Worm (Caenorhabditis elegans) whole organism, L3 larva: ENCODE data around the gene fipr-17.
A peak's percentile ranks its signal among the peaks of the same experiment; 100 is the strongest.

ENCODE experiments used
- R02D3.7 ChIP-seq: fragments of 150-350 bp; optimal IDR thresholded peaks from 2 replicates; lab custom pipeline; 2014; ENCODE audit warnings: missing biosample characterization, missing genetic modification characterization
- ZK546.5 ChIP-seq: sonication (generic microtip); optimal IDR thresholded peaks from 2 replicates; lab custom pipeline; 2017; ENCODE audit warnings: missing biosample characterization, missing genetic modification characterization
- aly-2 ChIP-seq: fragments of 150-350 bp; optimal IDR thresholded peaks from 2 replicates; lab custom pipeline; 2014; ENCODE audit warnings: missing biosample characterization, missing genetic modification characterization
- ama-1 ChIP-seq: fragments of 150-350 bp; optimal IDR thresholded peaks from 2 replicates; lab custom pipeline; 2018
- ceh-16 ChIP-seq: sonication (generic microtip); optimal IDR thresholded peaks from 2 replicates; lab custom pipeline; 2017; ENCODE audit warnings: missing biosample characterization, missing genetic modification characterization
- ceh-28 ChIP-seq: fragments of 150-350 bp; optimal IDR thresholded peaks from 2 replicates; lab custom pipeline; 2014; ENCODE audit warnings: missing biosample characterization, missing genetic modification reagents, missing genetic modification characterization
- ceh-82 ChIP-seq: fragments of 150-350 bp; optimal IDR thresholded peaks from 2 replicates; lab custom pipeline; 2014; ENCODE audit warnings: missing biosample characterization, missing genetic modification characterization
- ceh-9 ChIP-seq: sonication (generic microtip); optimal IDR thresholded peaks from 2 replicates; lab custom pipeline; 2018; ENCODE audit warnings: missing biosample characterization, missing genetic modification characterization
- daf-12 ChIP-seq: fragments of 150-350 bp; optimal IDR thresholded peaks from 2 replicates; lab custom pipeline; 2014; ENCODE audit warnings: missing biosample characterization, missing genetic modification reagents, missing genetic modification characterization
- egl-27 ChIP-seq: sonication (generic microtip); optimal IDR thresholded peaks from 4 replicates; lab custom pipeline; 2017; ENCODE audit warnings: missing biosample characterization, missing genetic modification reagents, missing genetic modification characterization
- egl-5 ChIP-seq: fragments of 150-350 bp; optimal IDR thresholded peaks from 2 replicates; lab custom pipeline; 2017; ENCODE audit warnings: missing biosample characterization, missing genetic modification reagents, missing genetic modification characterization, inconsistent platforms
- elt-1 ChIP-seq: fragments of 150-350 bp; optimal IDR thresholded peaks from 2 replicates; lab custom pipeline; 2014; ENCODE audit warnings: missing biosample characterization, missing genetic modification characterization
- elt-2 ChIP-seq: sonication (generic microtip); optimal IDR thresholded peaks from 2 replicates; lab custom pipeline; 2016; ENCODE audit warnings: missing genetic modification reagents, mild to moderate bottlenecking, missing genetic modification characterization, missing compliant biosample characterization
- elt-3 ChIP-seq, 3 experiments: fragments of 150-350 bp in 1 of 3; sonication (generic microtip) in 2 of 3; optimal IDR thresholded peaks; 2 replicates in 2 of 3; 4 replicates in 1 of 3; lab custom pipeline; 2014 to 2017; ENCODE audit warnings: missing biosample characterization in 3 of 3, missing genetic modification characterization in 3 of 3
- eor-1 ChIP-seq, 2 experiments: fragments of 150-350 bp; optimal IDR thresholded peaks; 2 replicates each; lab custom pipeline; 2014 to 2018; ENCODE audit warnings: missing biosample characterization in 2 of 2, missing genetic modification characterization in 2 of 2
- fkh-10 ChIP-seq: sonication (generic microtip); optimal IDR thresholded peaks from 2 replicates; lab custom pipeline; 2017; ENCODE audit warnings: missing biosample characterization, missing genetic modification reagents, missing genetic modification characterization
- fkh-2 ChIP-seq: fragments of 150-350 bp; optimal IDR thresholded peaks from 2 replicates; lab custom pipeline; 2014; ENCODE audit warnings: missing biosample characterization, missing genetic modification reagents, missing genetic modification characterization
- fos-1 ChIP-seq: fragments of 150-350 bp; optimal IDR thresholded peaks from 2 replicates; lab custom pipeline; 2014; ENCODE audit warnings: missing biosample characterization, missing genetic modification characterization
- hmg-11 ChIP-seq: sonication (generic microtip); optimal IDR thresholded peaks from 2 replicates; lab custom pipeline; 2016; ENCODE audit warnings: missing genetic modification characterization, missing compliant biosample characterization
- jun-1 ChIP-seq: fragments of 150-350 bp; optimal IDR thresholded peaks from 2 replicates; lab custom pipeline; 2014; ENCODE audit warnings: missing biosample characterization, missing genetic modification reagents, missing genetic modification characterization
- lin-15B ChIP-seq: fragments of 150-350 bp; optimal IDR thresholded peaks from 2 replicates; lab custom pipeline; 2014; ENCODE audit warnings: missing biosample characterization, missing genetic modification characterization
- lin-39 ChIP-seq: fragments of 150-350 bp; optimal IDR thresholded peaks from 2 replicates; lab custom pipeline; 2018; ENCODE audit warnings: missing biosample characterization, missing genetic modification reagents, missing genetic modification characterization
- lsy-12 ChIP-seq: sonication (generic microtip); optimal IDR thresholded peaks from 2 replicates; lab custom pipeline; 2016; ENCODE audit warnings: mild to moderate bottlenecking, missing genetic modification characterization, missing compliant biosample characterization
- mdl-1 ChIP-seq: fragments of 150-350 bp; optimal IDR thresholded peaks from 2 replicates; lab custom pipeline; 2014; ENCODE audit warnings: missing biosample characterization, missing genetic modification characterization
- mml-1 ChIP-seq: fragments of 150-350 bp; sonication (generic microtip); optimal IDR thresholded peaks from 3 replicates; lab custom pipeline; 2014; ENCODE audit warnings: missing biosample characterization, missing genetic modification characterization
- nfya-1 ChIP-seq: sonication (generic microtip); optimal IDR thresholded peaks from 2 replicates; lab custom pipeline; 2017; ENCODE audit warnings: missing genetic modification characterization, mild to moderate bottlenecking, missing compliant biosample characterization, antibody characterized with exemption, moderate library complexity; ENCODE audit not compliant: insufficient read depth
- nhr-11 ChIP-seq: fragments of 150-350 bp; optimal IDR thresholded peaks from 2 replicates; lab custom pipeline; 2014; ENCODE audit warnings: missing biosample characterization, missing genetic modification characterization
- nhr-12 ChIP-seq: fragments of 150-350 bp; optimal IDR thresholded peaks from 2 replicates; lab custom pipeline; 2014; ENCODE audit warnings: missing biosample characterization, missing genetic modification characterization
- nhr-23 ChIP-seq: fragments of 150-350 bp; optimal IDR thresholded peaks from 2 replicates; lab custom pipeline; 2014; ENCODE audit warnings: missing biosample characterization, missing genetic modification reagents, missing genetic modification characterization
- nhr-237 ChIP-seq: fragments of 150-350 bp; optimal IDR thresholded peaks from 2 replicates; lab custom pipeline; 2014; ENCODE audit warnings: missing biosample characterization, missing genetic modification characterization
- nhr-25 ChIP-seq: sonication (generic microtip); optimal IDR thresholded peaks from 2 replicates; lab custom pipeline; 2017; ENCODE audit warnings: missing biosample characterization, missing genetic modification characterization
- nhr-28 ChIP-seq: fragments of 150-350 bp; optimal IDR thresholded peaks from 2 replicates; lab custom pipeline; 2014; ENCODE audit warnings: missing biosample characterization, missing genetic modification characterization
- nhr-43 ChIP-seq: sonication (generic microtip); optimal IDR thresholded peaks from 2 replicates; lab custom pipeline; 2016; ENCODE audit warnings: mild to moderate bottlenecking, missing genetic modification characterization, missing compliant biosample characterization; ENCODE audit not compliant: poor library complexity, severe bottlenecking
- nhr-67 ChIP-seq: fragments of 150-350 bp; optimal IDR thresholded peaks from 2 replicates; lab custom pipeline; 2014; ENCODE audit warnings: missing biosample characterization, missing genetic modification characterization
- nhr-76 ChIP-seq: fragments of 150-350 bp; sonication (generic microtip); optimal IDR thresholded peaks from 5 replicates; lab custom pipeline; 2014; ENCODE audit warnings: missing biosample characterization, missing genetic modification characterization
- nhr-77 ChIP-seq: fragments of 150-350 bp; optimal IDR thresholded peaks from 2 replicates; lab custom pipeline; 2014; ENCODE audit warnings: missing biosample characterization, missing genetic modification characterization
- pha-4 ChIP-seq: fragments of 150-350 bp; optimal IDR thresholded peaks from 2 replicates; lab custom pipeline; 2014; ENCODE audit warnings: missing biosample characterization, missing genetic modification reagents, missing genetic modification characterization
- pqm-1 ChIP-seq: fragments of 150-350 bp; optimal IDR thresholded peaks from 2 replicates; lab custom pipeline; 2017; ENCODE audit warnings: missing biosample characterization, missing genetic modification characterization, inconsistent platforms
- sea-2 ChIP-seq: fragments of 150-350 bp; sonication (generic microtip); optimal IDR thresholded peaks from 4 replicates; lab custom pipeline; 2014; ENCODE audit warnings: missing biosample characterization, missing genetic modification reagents, missing genetic modification characterization
- skn-1 ChIP-seq: fragments of 150-350 bp; optimal IDR thresholded peaks from 2 replicates; lab custom pipeline; 2014; ENCODE audit warnings: missing biosample characterization, missing genetic modification characterization
- snpc-4 ChIP-seq: fragments of 150-350 bp; optimal IDR thresholded peaks from 2 replicates; lab custom pipeline; 2014; ENCODE audit warnings: missing biosample characterization, missing genetic modification characterization
- tbx-2 ChIP-seq: sonication (generic microtip); optimal IDR thresholded peaks from 2 replicates; lab custom pipeline; 2016; ENCODE audit warnings: mild to moderate bottlenecking, missing genetic modification characterization, missing compliant biosample characterization
- unc-39 ChIP-seq: sonication (generic microtip); optimal IDR thresholded peaks from 4 replicates; lab custom pipeline; 2017; ENCODE audit warnings: missing biosample characterization, missing genetic modification characterization
- unc-62 ChIP-seq: fragments of 150-350 bp; sonication (generic microtip); optimal IDR thresholded peaks from 4 replicates; lab custom pipeline; 2014; ENCODE audit warnings: missing biosample characterization, missing genetic modification reagents, missing genetic modification characterization
- zag-1 ChIP-seq: fragments of 150-350 bp; optimal IDR thresholded peaks from 2 replicates; lab custom pipeline; 2014; ENCODE audit warnings: missing biosample characterization, missing genetic modification characterization
- ztf-11 ChIP-seq: fragments of 150-350 bp; optimal IDR thresholded peaks from 2 replicates; lab custom pipeline; 2014; ENCODE audit warnings: missing biosample characterization, missing genetic modification characterization
- ztf-4 ChIP-seq: fragments of 150-350 bp; optimal IDR thresholded peaks from 2 replicates; lab custom pipeline; 2014; ENCODE audit warnings: missing biosample characterization, missing genetic modification characterization

Gene fipr-17

ce11 chrIII:10989491-10990032 lies 17.8 kb downstream of the fipr-17 start:
- TF ChIP-seq mdl-1 (tag; lab: Kevin White, UChicago) (peak; percentile 52), egl-5 (tag; lab: Kevin White, UChicago) (peak; percentile 93), nhr-25 (tag; lab: Kevin White, UChicago) (peak; percentile 95), ceh-28 (tag; lab: Kevin White, UChicago) (peak; percentile 88), nhr-43 (tag; lab: Kevin White, UChicago) (peak; percentile 96), snpc-4 (tag; lab: Kevin White, UChicago) (peak; percentile 100), fos-1 (tag; lab: Kevin White, UChicago) (peak; percentile 80), nhr-28 (tag; lab: Kevin White, UChicago) (no peak), unc-39 (peak; percentile 67), pqm-1 (tag; lab: Kevin White, UChicago) (peak; percentile 37), hmg-11 (tag; lab: Kevin White, UChicago) (peak; percentile 100), nhr-77 (tag; lab: Kevin White, UChicago) (peak; percentile 87), lin-39 (tag; lab: Kevin White, UChicago) (peak; percentile 92), aly-2 (tag; lab: Kevin White, UChicago) (peak; percentile 88), sea-2 (GFP tag; lab: Kevin White, UChicago) (peak; percentile 92), fkh-2 (peak; percentile 14), eor-1 (tag; optimal IDR thresholded peaks at IDR 0.05; lab: Kevin White, UChicago) (no peak), elt-3 (tag; optimal IDR thresholded peaks at IDR 0.05; lab: Kevin White, UChicago) (peak in 1 of 3 experiments; percentile 88), daf-12 (no peak), mml-1 (tag; lab: Kevin White, UChicago) (peak; percentile 33), ceh-16 (tag; lab: Kevin White, UChicago) (peak; percentile 57), nhr-11 (tag; lab: Kevin White, UChicago) (peak; percentile 26), pha-4 (tag; lab: Kevin White, UChicago) (peak; percentile 94), skn-1 (tag; lab: Kevin White, UChicago) (peak; percentile 58), ceh-82 (tag; lab: Kevin White, UChicago) (peak; percentile 96), fkh-10 (GFP tag; lab: Kevin White, UChicago) (peak; percentile 50), nhr-67 (tag; lab: Kevin White, UChicago) (peak; percentile 31), lsy-12 (tag; lab: Kevin White, UChicago) (peak; percentile 96), jun-1 (peak; percentile 89), ztf-11 (tag; lab: Kevin White, UChicago) (peak; percentile 43), elt-2 (tag; lab: Kevin White, UChicago) (peak; percentile 68), elt-1 (tag; lab: Kevin White, UChicago) (peak; percentile 40), nfya-1 (tag; lab: Kevin White, UChicago) (peak; percentile 96), zag-1 (tag; lab: Kevin White, UChicago) (peak; percentile 67), tbx-2 (tag; lab: Kevin White, UChicago) (peak; percentile 95), egl-27 (tag; lab: Kevin White, UChicago) (peak; percentile 77), R02D3.7 (tag; lab: Kevin White, UChicago) (peak; percentile 86), ztf-4 (tag; lab: Kevin White, UChicago) (peak; percentile 87), nhr-12 (no peak), ZK546.5 (tag; lab: Kevin White, UChicago) (no peak), nhr-76 (tag; lab: Kevin White, UChicago) (no peak), ceh-9 (tag; lab: Kevin White, UChicago) (no peak), unc-62 (GFP tag; lab: Kevin White, UChicago) (peak; percentile 76), nhr-237 (tag; lab: Kevin White, UChicago) (peak; percentile 37), ama-1 (lab: Kevin White, UChicago) (peak; percentile 26), lin-15B (tag; lab: Kevin White, UChicago) (peak; percentile 69), nhr-23 (tag; lab: Kevin White, UChicago) (peak; percentile 95)
- TF ChIP-seq, all 47 proteins: peak for 40
